Worm (Caenorhabditis elegans) whole organism, mixed stage, embryonic: ENCODE measurements around the gene C45B2.3.

Source experiments
- M03D4.4 ChIP-seq: sonication (generic microtip); optimal IDR thresholded peaks from 2 replicates; lab custom pipeline; 2017; ENCODE audit warnings: mild to moderate bottlenecking, missing genetic modification characterization, missing compliant biosample characterization
- bed-3 ChIP-seq: fragments of 200-800 bp; sonication (Bioruptor generic); optimal IDR thresholded peaks from 3 replicates; lab custom pipeline; 2018; ENCODE audit warnings: mild to moderate bottlenecking, missing genetic modification characterization, moderate library complexity, missing compliant biosample characterization
- blmp-1 ChIP-seq: fragments of 150-350 bp; optimal IDR thresholded peaks from 2 replicates; lab custom pipeline; 2014; ENCODE audit warnings: missing biosample characterization, missing genetic modification characterization
- ceh-39 ChIP-seq: fragments of 150-350 bp; optimal IDR thresholded peaks from 2 replicates; lab custom pipeline; 2014; ENCODE audit warnings: missing biosample characterization, missing genetic modification characterization
- ceh-83 ChIP-seq: fragments of 200-800 bp; sonication (Bioruptor generic); optimal IDR thresholded peaks from 2 replicates; lab custom pipeline; 2018; ENCODE audit warnings: mild to moderate bottlenecking, missing genetic modification characterization, missing compliant biosample characterization
- ces-1 ChIP-seq: fragments of 150-350 bp; optimal IDR thresholded peaks from 2 replicates; lab custom pipeline; 2014; ENCODE audit warnings: missing biosample characterization, missing genetic modification reagents, missing genetic modification characterization
- cnd-1 ChIP-seq: fragments of 200-800 bp; sonication (Bioruptor generic); optimal IDR thresholded peaks from 2 replicates; lab custom pipeline; 2018; ENCODE audit warnings: mild to moderate bottlenecking, missing genetic modification characterization, missing compliant biosample characterization
- drap-1 ChIP-seq: fragments of 200-800 bp; sonication (Bioruptor generic); optimal IDR thresholded peaks from 3 replicates; lab custom pipeline; 2018; ENCODE audit warnings: mild to moderate bottlenecking, missing genetic modification characterization, missing compliant biosample characterization
- elt-1 ChIP-seq: sonication (generic microtip); optimal IDR thresholded peaks from 2 replicates; lab custom pipeline; 2017; ENCODE audit warnings: missing genetic modification characterization, mild to moderate bottlenecking, missing compliant biosample characterization, antibody characterized with exemption, moderate library complexity, borderline replicate concordance; ENCODE audit not compliant: insufficient read depth
- elt-3 ChIP-seq: fragments of 150-350 bp; optimal IDR thresholded peaks from 2 replicates; lab custom pipeline; 2014; ENCODE audit warnings: missing biosample characterization, missing genetic modification characterization
- flh-1 ChIP-seq: fragments of 200-800 bp; sonication (Bioruptor generic); optimal IDR thresholded peaks from 2 replicates; lab custom pipeline; 2018; ENCODE audit warnings: mild to moderate bottlenecking, missing genetic modification characterization, moderate library complexity, missing compliant biosample characterization
- hlh-1 ChIP-seq: fragments of 150-350 bp; optimal IDR thresholded peaks from 2 replicates; lab custom pipeline; 2014; ENCODE audit warnings: missing biosample characterization, missing genetic modification reagents, missing genetic modification characterization
- lin-32 ChIP-seq: fragments of 200-800 bp; sonication (Bioruptor generic); optimal IDR thresholded peaks from 2 replicates; lab custom pipeline; 2018; ENCODE audit warnings: mild to moderate bottlenecking, missing genetic modification characterization, missing compliant biosample characterization
- lsy-2 ChIP-seq: fragments of 150-350 bp; optimal IDR thresholded peaks from 2 replicates; lab custom pipeline; 2014; ENCODE audit warnings: missing biosample characterization, missing genetic modification characterization
- mab-5 ChIP-seq: fragments of 150-350 bp; optimal IDR thresholded peaks from 2 replicates; lab custom pipeline; 2014; ENCODE audit warnings: missing biosample characterization, missing genetic modification characterization
- mep-1 ChIP-seq: fragments of 150-350 bp; optimal IDR thresholded peaks from 2 replicates; lab custom pipeline; 2017; ENCODE audit warnings: missing biosample characterization, missing genetic modification reagents, missing genetic modification characterization, inconsistent platforms
- mls-2 ChIP-seq: sonication (generic microtip); optimal IDR thresholded peaks from 2 replicates; lab custom pipeline; 2016; ENCODE audit warnings: mild to moderate bottlenecking, missing genetic modification characterization, moderate library complexity, missing compliant biosample characterization
- nhr-12 ChIP-seq: fragments of 150-350 bp; optimal IDR thresholded peaks from 2 replicates; lab custom pipeline; 2014; ENCODE audit warnings: missing biosample characterization, missing genetic modification characterization
- nhr-2 ChIP-seq: fragments of 150-350 bp; optimal IDR thresholded peaks from 2 replicates; lab custom pipeline; 2014; ENCODE audit warnings: missing biosample characterization, missing genetic modification characterization
- nhr-237 ChIP-seq: fragments of 150-350 bp; optimal IDR thresholded peaks from 2 replicates; lab custom pipeline; 2014; ENCODE audit warnings: missing biosample characterization, missing genetic modification characterization
- nhr-76 ChIP-seq: sonication (generic microtip); optimal IDR thresholded peaks from 2 replicates; lab custom pipeline; 2017; ENCODE audit warnings: missing biosample characterization, missing genetic modification characterization
- pha-4 ChIP-seq: fragments of 150-350 bp; optimal IDR thresholded peaks from 2 replicates; lab custom pipeline; 2018; ENCODE audit warnings: missing biosample characterization, missing genetic modification reagents, missing genetic modification characterization
- sem-2 ChIP-seq: fragments of 200-800 bp; sonication (Bioruptor generic); optimal IDR thresholded peaks from 2 replicates; lab custom pipeline; 2018; ENCODE audit warnings: mild to moderate bottlenecking, missing genetic modification characterization, missing compliant biosample characterization
- snpc-4 ChIP-seq: fragments of 150-350 bp; optimal IDR thresholded peaks from 2 replicates; lab custom pipeline; 2014; ENCODE audit warnings: missing biosample characterization, missing genetic modification characterization
- unc-120 ChIP-seq: sonication (generic microtip); optimal IDR thresholded peaks from 2 replicates; lab custom pipeline; 2017; ENCODE audit warnings: missing genetic modification characterization, missing compliant biosample characterization; ENCODE audit not compliant: poor library complexity, severe bottlenecking
- unc-62 ChIP-seq: fragments of 150-350 bp; optimal IDR thresholded peaks from 2 replicates; lab custom pipeline; 2014; ENCODE audit warnings: missing biosample characterization, missing genetic modification reagents, missing genetic modification characterization
- ztf-11 ChIP-seq: fragments of 150-350 bp; optimal IDR thresholded peaks from 2 replicates; lab custom pipeline; 2014; ENCODE audit warnings: missing biosample characterization, missing genetic modification characterization

Gene C45B2.3

ce11 chrX:6098420-6098819 is 15.7 kb downstream of the C45B2.3 start:
- TF ChIP-seq sem-2 (GFP tag; lab: Kevin White, UChicago) (no peak), unc-62 (GFP tag; lab: Kevin White, UChicago) (no peak), nhr-2 (tag; lab: Kevin White, UChicago) (peak; percentile 60), elt-3 (tag; lab: Kevin White, UChicago) (no peak)
- TF ChIP-seq, all 35 proteins: peak for 1

- TF ChIP-seq nhr-12 (tag; lab: Kevin White, UChicago): no peak
- no peak for TF ChIP-seq elt-3 (tag; lab: Kevin White, UChicago)
- TF ChIP-seq flh-1 (GFP tag; lab: Kevin White, UChicago): no peak
- no peak for TF ChIP-seq ceh-39
- no peak for TF ChIP-seq mls-2 (tag; lab: Kevin White, UChicago)
- TF ChIP-seq lsy-2: no peak
- TF ChIP-seq sem-2 (GFP tag; lab: Kevin White, UChicago): no peak
- TF ChIP-seq mep-1 (tag; lab: Kevin White, UChicago): no peak
These were observed 17.8 kb downstream of the C45B2.3 start for ce11 chrX:6100395-6101099.

- no peak for TF ChIP-seq ztf-11 (tag; lab: Kevin White, UChicago)
- no peak for TF ChIP-seq M03D4.4
- TF ChIP-seq mls-2 (tag; lab: Kevin White, UChicago): no peak
These were observed 20.5 kb downstream of the C45B2.3 start, which contains the start of gene C15H9.11 for ce11 chrX:6103297-6103696. TSS of gene C15H9.11 (minus strand) at chrX:6103397.

ce11 chrX:6107962-6108361 is 25.2 kb downstream of the C45B2.3 start:
- TF ChIP-seq blmp-1 (tag; lab: Kevin White, UChicago): no peak
- no peak for TF ChIP-seq pha-4 (tag; lab: Kevin White, UChicago)
- TF ChIP-seq snpc-4: no peak
- no peak for TF ChIP-seq ceh-83 (GFP tag; lab: Kevin White, UChicago)
- no peak for TF ChIP-seq ces-1 (GFP tag; lab: Kevin White, UChicago)
- TF ChIP-seq drap-1 (GFP tag; lab: Kevin White, UChicago): no peak
- TF ChIP-seq lin-32 (GFP tag; lab: Kevin White, UChicago): no peak
- no peak for TF ChIP-seq sem-2 (GFP tag; lab: Kevin White, UChicago)
- no peak for TF ChIP-seq mep-1 (tag; lab: Kevin White, UChicago)
- TF ChIP-seq unc-120: no peak
- no peak for TF ChIP-seq nhr-76 (tag; lab: Kevin White, UChicago)
- no peak for TF ChIP-seq mab-5 (tag; lab: Kevin White, UChicago)
- no peak for TF ChIP-seq hlh-1 (tag; lab: Kevin White, UChicago)
- no peak for TF ChIP-seq cnd-1 (tag; lab: Kevin White, UChicago)
- no peak for TF ChIP-seq lsy-2
- TF ChIP-seq elt-3 (tag; lab: Kevin White, UChicago): no peak
- TF ChIP-seq M03D4.4: no peak
- TF ChIP-seq elt-1 (tag; lab: Kevin White, UChicago): no peak
- TF ChIP-seq, all 35 proteins: peak for 0

- TF ChIP-seq cnd-1 (tag; lab: Kevin White, UChicago) (no peak), M03D4.4 (no peak), pha-4 (tag; lab: Kevin White, UChicago) (no peak), bed-3 (GFP tag; lab: Kevin White, UChicago) (no peak), elt-1 (tag; lab: Kevin White, UChicago) (peak; percentile 95), nhr-237 (tag; lab: Kevin White, UChicago) (no peak)
These were observed 26.6 kb downstream of the C45B2.3 start, which contains the start of gene kynu-1 for ce11 chrX:6109288-6109770. TSS of gene kynu-1 (minus strand) at chrX:6109338.

- TF ChIP-seq elt-1 (tag; lab: Kevin White, UChicago) (no peak), ztf-11 (tag; lab: Kevin White, UChicago) (no peak)
These were observed 30.1 kb downstream of the C45B2.3 start, which contains the start of gene prx-3 for ce11 chrX:6112817-6113216. TSS of gene prx-3 (minus strand) at chrX:6112917.
